Worm (Caenorhabditis elegans) whole organism, L4 larva: ENCODE results near the gene F54E4.4.

ENCODE experiments used
- D1046.2 ChIP-seq: fragments of 200-800 bp; sonication (Bioruptor generic); IDR thresholded peaks from 2 replicates; pipeline ENCODE4 v1.3.6; 2022; ENCODE audit warnings: missing genetic modification characterization, missing compliant biosample characterization
- aha-1 ChIP-seq: fragments of 150-350 bp; peaks from one replicate; lab custom pipeline; 2014; ENCODE audit warnings: missing biosample characterization, missing genetic modification characterization
- ceh-28 ChIP-seq: fragments of 150-350 bp; optimal IDR thresholded peaks from 2 replicates; lab custom pipeline; 2014; ENCODE audit warnings: missing biosample characterization, missing genetic modification reagents, missing genetic modification characterization
- ceh-32 ChIP-seq: sonication (generic microtip); optimal IDR thresholded peaks from 2 replicates; lab custom pipeline; 2016; ENCODE audit warnings: mild to moderate bottlenecking, missing genetic modification characterization, missing compliant biosample characterization; ENCODE audit not compliant: poor library complexity
- ces-1 ChIP-seq: fragments of 150-350 bp; sonication (generic microtip); optimal IDR thresholded peaks from 4 replicates; lab custom pipeline; 2014; ENCODE audit warnings: missing biosample characterization, missing genetic modification reagents, missing genetic modification characterization
- cey-2 ChIP-seq: sonication (generic microtip); optimal IDR thresholded peaks from 3 replicates; lab custom pipeline; 2017; ENCODE audit warnings: missing genetic modification characterization, mild to moderate bottlenecking, missing compliant biosample characterization, antibody characterized with exemption, borderline replicate concordance; ENCODE audit not compliant: insufficient read depth
- daf-16 ChIP-seq, 3 experiments: sonication (generic microtip); optimal IDR thresholded peaks; 2 replicates each; lab custom pipeline; 2016 to 2017; ENCODE audit warnings: missing genetic modification characterization in 3 of 3, missing genetic modification reagents in 3 of 3, mild to moderate bottlenecking in 2 of 3, missing compliant biosample characterization in 2 of 3, missing biosample characterization in 1 of 3, moderate library complexity in 1 of 3
- daf-19 ChIP-seq: fragments of 200-800 bp; sonication (Bioruptor generic); conservative IDR thresholded peaks from 2 replicates; pipeline ENCODE4 v1.3.6; 2022; ENCODE audit warnings: missing genetic modification characterization, missing compliant biosample characterization
- dmd-8 ChIP-seq: fragments of 200-800 bp; sonication (Bioruptor generic); IDR thresholded peaks from 2 replicates; pipeline ENCODE4 v1.3.6; 2022; ENCODE audit warnings: missing genetic modification characterization, missing compliant biosample characterization
- dve-1 ChIP-seq: sonication (generic microtip); optimal IDR thresholded peaks from 2 replicates; lab custom pipeline; 2017; ENCODE audit warnings: antibody characterized with exemption, mild to moderate bottlenecking, missing genetic modification characterization, missing compliant biosample characterization; ENCODE audit not compliant: insufficient read depth
- fkh-10 ChIP-seq: fragments of 150-350 bp; optimal IDR thresholded peaks from 2 replicates; lab custom pipeline; 2014; ENCODE audit warnings: missing biosample characterization, missing genetic modification reagents, missing genetic modification characterization
- fos-1 ChIP-seq: fragments of 150-350 bp; optimal IDR thresholded peaks from 2 replicates; lab custom pipeline; 2014; ENCODE audit warnings: missing biosample characterization, missing genetic modification characterization
- hlh-11 ChIP-seq: fragments of 200-800 bp; sonication (Bioruptor generic); optimal IDR thresholded peaks from 2 replicates; lab custom pipeline; 2018; ENCODE audit warnings: mild to moderate bottlenecking, missing genetic modification characterization, missing compliant biosample characterization
- lin-1 ChIP-seq: fragments of 200-800 bp; sonication (Bioruptor generic); IDR thresholded peaks from 2 replicates; pipeline ENCODE4 v1.3.6; 2022; ENCODE audit warnings: missing genetic modification reagents, missing genetic modification characterization, missing compliant biosample characterization
- lin-15B ChIP-seq: fragments of 150-350 bp; sonication (generic microtip); optimal IDR thresholded peaks from 3 replicates; lab custom pipeline; 2014; ENCODE audit warnings: missing biosample characterization, missing genetic modification characterization
- lin-39 ChIP-seq: fragments of 150-350 bp; optimal IDR thresholded peaks from 2 replicates; lab custom pipeline; 2014; ENCODE audit warnings: missing biosample characterization, missing genetic modification reagents, missing genetic modification characterization
- mxl-3 ChIP-seq: fragments of 200-800 bp; sonication (Bioruptor generic); optimal IDR thresholded peaks from 2 replicates; lab custom pipeline; 2018; ENCODE audit warnings: mild to moderate bottlenecking, missing genetic modification characterization, missing compliant biosample characterization
- nhr-102 ChIP-seq: sonication (generic microtip); optimal IDR thresholded peaks from 2 replicates; lab custom pipeline; 2016; ENCODE audit warnings: mild to moderate bottlenecking, missing genetic modification characterization, moderate library complexity, missing compliant biosample characterization
- nhr-11 ChIP-seq: fragments of 150-350 bp; optimal IDR thresholded peaks from 2 replicates; lab custom pipeline; 2014; ENCODE audit warnings: missing biosample characterization, missing genetic modification characterization
- nhr-237 ChIP-seq: sonication (generic microtip); optimal IDR thresholded peaks from 2 replicates; lab custom pipeline; 2017; ENCODE audit warnings: missing biosample characterization, missing genetic modification characterization
- nhr-28 ChIP-seq: fragments of 150-350 bp; optimal IDR thresholded peaks from 2 replicates; lab custom pipeline; 2014; ENCODE audit warnings: missing biosample characterization, missing genetic modification characterization
- snpc-4 ChIP-seq: fragments of 150-350 bp; optimal IDR thresholded peaks from 2 replicates; lab custom pipeline; 2014; ENCODE audit warnings: missing biosample characterization, missing genetic modification characterization
- unc-39 ChIP-seq: sonication (generic microtip); optimal IDR thresholded peaks from 2 replicates; lab custom pipeline; 2017; ENCODE audit warnings: missing biosample characterization, missing genetic modification characterization
- unc-62 ChIP-seq, 3 experiments: fragments of 150-350 bp in 1 of 3; sonication (generic microtip); optimal IDR thresholded peaks in 2 of 3; peaks in 1 of 3; 1 replicate in 1 of 3; 2 replicates in 2 of 3; lab custom pipeline; 2014 to 2017; ENCODE audit warnings: missing biosample characterization in 3 of 3, missing genetic modification characterization in 3 of 3, missing genetic modification reagents in 3 of 3, missing genotype in 1 of 3
- vab-7 ChIP-seq: fragments of 200-800 bp; sonication (Bioruptor generic); IDR thresholded peaks from 2 replicates; pipeline ENCODE4 v1.3.6; 2022; ENCODE audit warnings: missing genetic modification reagents, missing genetic modification characterization, missing compliant biosample characterization
- zfp-3 ChIP-seq: fragments of 200-800 bp; sonication (Bioruptor generic); conservative IDR thresholded peaks from 2 replicates; pipeline ENCODE4 v1.3.6; 2022; ENCODE audit warnings: missing genetic modification reagents, missing genetic modification characterization, missing compliant biosample characterization

The F54E4.4 gene

ce11 chrX:14662460-14662859 is 17.2 kb upstream of the F54E4.4 start:
- peak in 1 of 2 experiments; percentile 12 for TF ChIP-seq unc-62 (GFP tag; optimal IDR thresholded peaks at IDR 0.05 in 1 of 2; lab: Kevin White, UChicago)
- no peak for TF ChIP-seq unc-62 (tag; optimal IDR thresholded peaks at IDR 0.05; lab: Kevin White, UChicago)
- no peak for TF ChIP-seq mxl-3

ce11 chrX:14661918-14662317 is 16.6 kb upstream of the F54E4.4 start:
- TF ChIP-seq fos-1 (tag; lab: Kevin White, UChicago) = no peak
- TF ChIP-seq, all 104 proteins: peak for 0

ce11 chrX:14659454-14659853 is 14.2 kb upstream of the F54E4.4 start:
- no peak for TF ChIP-seq lin-15B (tag; lab: Kevin White, UChicago)

DNA sequence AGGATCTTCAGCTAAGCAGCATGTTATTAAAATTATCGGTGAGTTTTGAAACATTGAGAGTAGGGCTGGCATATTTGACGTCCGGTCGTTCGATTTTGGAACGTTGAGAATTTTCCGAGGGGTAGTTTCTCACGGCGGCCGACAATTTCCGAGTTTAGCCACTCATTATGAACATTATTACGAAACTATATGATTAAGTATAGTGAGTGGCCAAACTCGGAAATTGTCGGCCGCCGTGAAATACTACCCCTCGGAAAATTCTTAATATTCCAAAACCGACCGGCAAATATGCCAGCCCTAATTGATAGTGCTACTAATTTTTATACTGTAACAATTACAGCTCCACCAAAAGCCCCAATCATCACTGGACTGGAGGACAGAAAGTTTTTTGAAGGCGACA is 12.2 kb upstream of the F54E4.4 start:
- TF ChIP-seq lin-1 (GFP tag; lab: Robert Waterston, UW) (no peak), vab-7 (GFP tag; lab: Robert Waterston, UW) (no peak), D1046.2 (GFP tag; lab: Robert Waterston, UW) (no peak), unc-39 (no peak), daf-19 (GFP tag; lab: Robert Waterston, UW) (no peak), ces-1 (GFP tag; lab: Kevin White, UChicago) (no peak), nhr-28 (tag; lab: Kevin White, UChicago) (no peak), lin-39 (no peak), cey-2 (tag; lab: Kevin White, UChicago) (no peak), nhr-237 (tag; lab: Kevin White, UChicago) (no peak), nhr-102 (tag; lab: Kevin White, UChicago) (no peak), zfp-3 (GFP tag; lab: Robert Waterston, UW) (no peak)

DNA sequence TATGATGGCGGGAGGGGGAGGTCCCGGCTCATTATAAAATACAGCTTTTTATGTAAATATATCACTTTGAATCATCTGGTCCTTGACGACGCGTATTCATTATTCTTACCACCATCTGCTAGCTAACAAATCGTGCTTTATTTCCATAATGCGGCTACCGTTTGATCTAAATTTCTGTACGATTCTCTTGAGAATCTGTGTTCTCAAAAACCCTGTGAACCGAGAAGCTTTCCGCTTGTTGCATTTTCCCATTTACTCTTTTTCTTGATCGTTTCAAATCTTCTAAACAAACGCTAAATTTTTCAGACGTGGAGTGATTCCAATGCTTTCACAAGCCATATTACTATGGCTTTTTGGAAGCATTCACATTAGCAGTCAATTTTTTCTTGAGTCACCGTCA is 9.4 kb upstream of the F54E4.4 start, which contains the start of gene syg-2:
syg-2 (plus strand) TSS at position 301 of the 400 bp plus-strand sequence.
- TF ChIP-seq dmd-8 (GFP tag; lab: Robert Waterston, UW) = no peak
- no peak for TF ChIP-seq ceh-32 (tag; lab: Kevin White, UChicago)
- no peak for TF ChIP-seq ces-1 (GFP tag; lab: Kevin White, UChicago)
- no peak for TF ChIP-seq fkh-10 (GFP tag; lab: Kevin White, UChicago)
- TF ChIP-seq unc-62 (GFP tag; optimal IDR thresholded peaks at IDR 0.05 in 1 of 2; lab: Kevin White, UChicago) = peak in 1 of 2 experiments; percentile 89
- TF ChIP-seq unc-62 (tag; optimal IDR thresholded peaks at IDR 0.05; lab: Kevin White, UChicago) = no peak

- TF ChIP-seq hlh-11 (tag; lab: Kevin White, UChicago) (peak; percentile 17), nhr-11 (tag; lab: Kevin White, UChicago) (peak; percentile 45), snpc-4 (no peak), ceh-28 (tag; lab: Kevin White, UChicago) (no peak), daf-16 (GFP tag; optimal IDR thresholded peaks at IDR 0.05; lab: Kevin White, UChicago) (peak in 1 of 2 experiments; percentile 25), daf-16 (tag; optimal IDR thresholded peaks at IDR 0.05; lab: Kevin White, UChicago) (no peak), aha-1 (tag; lab: Kevin White, UChicago) (peak; percentile 30)
These were observed 8.2 kb upstream of the F54E4.4 start for ce11 chrX:14653486-14653885.

DNA sequence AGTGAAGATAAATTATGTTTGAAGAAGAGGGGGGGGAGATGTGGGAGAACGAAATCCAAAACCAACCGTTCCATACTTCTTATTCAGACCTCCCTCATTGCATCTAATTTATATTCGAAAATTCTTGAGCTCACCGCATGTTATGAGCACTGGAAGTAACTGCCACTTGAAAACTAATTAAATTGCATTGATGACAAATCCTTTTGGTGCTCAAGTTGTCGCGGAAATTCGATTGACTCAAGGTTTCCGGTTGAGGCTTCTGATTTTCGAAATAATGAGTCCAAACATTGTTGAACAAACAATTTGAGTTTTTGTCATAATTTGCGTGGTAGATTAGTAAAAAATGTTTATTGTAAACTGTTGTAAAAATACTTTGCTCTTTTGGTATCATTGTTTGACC is 6.8 kb upstream of the F54E4.4 start:
- TF ChIP-seq unc-62 (GFP tag; optimal IDR thresholded peaks at IDR 0.05 in 1 of 2; lab: Kevin White, UChicago) (peak in 1 of 2 experiments; percentile 8), unc-62 (tag; optimal IDR thresholded peaks at IDR 0.05; lab: Kevin White, UChicago) (no peak), dve-1 (tag; lab: Kevin White, UChicago) (no peak), snpc-4 (no peak)
